Worm (Caenorhabditis elegans): ENCODE results near the gene unc-82.

The unc-82 gene

ce11 chrIV:7440985-7441384 lies 16.7 kb downstream of the unc-82 start:
- TF ChIP-seq Y79H2A.3 (GFP tag; conservative IDR thresholded peaks at IDR 0.05): 0 out of 2 replicates have a peak, but pooled peaks have one; percentile 38
- 0 out of 2 replicates have a peak, but pooled peaks have one; percentile 62 for TF ChIP-seq ceh-58 (GFP tag; IDR thresholded peaks at IDR 0.05)
- peak; percentile 71; the same call in 1 of the 2 replicates for TF ChIP-seq Y53G8AR.9 (GFP tag; conservative IDR thresholded peaks at IDR 0.05)
- TF ChIP-seq pbrm-1 (GFP tag; IDR thresholded peaks at IDR 0.05): peak; percentile 93
- TF ChIP-seq lin-26 (GFP tag; IDR thresholded peaks at IDR 0.05): 0 out of 2 replicates have a peak, but pooled peaks have one; percentile 30
- peak; percentile 61 for TF ChIP-seq ceh-100 (GFP tag; IDR thresholded peaks at IDR 0.05)
- TF ChIP-seq Y95B8A.8 (GFP tag; IDR thresholded peaks at IDR 0.05): 0 out of 2 replicates have a peak, but pooled peaks have one; percentile 58
- peak; percentile 58 for TF ChIP-seq rcor-1 (GFP tag; IDR thresholded peaks at IDR 0.05)
- TF ChIP-seq madf-3 (GFP tag; IDR thresholded peaks at IDR 0.05): peak; percentile 90
- peak; percentile 69; the same call in 1 of the 2 replicates for TF ChIP-seq madf-6 (GFP tag; IDR thresholded peaks at IDR 0.05)
- peak; percentile 20; the same call in 1 of the 2 replicates for TF ChIP-seq B0019.2 (GFP tag; conservative IDR thresholded peaks at IDR 0.05)
- peak; percentile 38; the same call in 1 of the 2 replicates for TF ChIP-seq D2030.7 (GFP tag; IDR thresholded peaks at IDR 0.05)
- peak; percentile 64 for TF ChIP-seq ekl-4 (GFP tag; IDR thresholded peaks at IDR 0.05)
- TF ChIP-seq egrh-3 (GFP tag; IDR thresholded peaks at IDR 0.05): peak; percentile 38; the same call in 1 of the 2 replicates
- peak; percentile 99 for TF ChIP-seq hsf-1 (GFP tag; IDR thresholded peaks at IDR 0.05)
- 0 out of 2 replicates have a peak, but pooled peaks have one; percentile 17 for TF ChIP-seq F39B2.1 (GFP tag; IDR thresholded peaks at IDR 0.05)
- peak; percentile 71; the same call in 1 of the 2 replicates for TF ChIP-seq egl-18 (GFP tag; IDR thresholded peaks at IDR 0.05)
- peak; percentile 90 for TF ChIP-seq dox-1 (GFP tag; IDR thresholded peaks at IDR 0.05)
- peak; percentile 86; the same call in 1 of the 2 replicates for TF ChIP-seq ceh-40 (GFP tag; IDR thresholded peaks at IDR 0.05)

- TF ChIP-seq ZK185.1 (tag; optimal IDR thresholded peaks at IDR 0.05; ENCODE audit: poor library complexity, severe bottlenecking) (no peak), nhr-80 (tag; optimal IDR thresholded peaks at IDR 0.05) (peak; percentile 31)
Observed at ce11 chrIV:7445236-7445635, 20.9 kb downstream of the unc-82 start, which contains the start of gene valv-1. valv-1 (minus strand) TSS chrIV:7445336.

ce11 chrIV:7445995-7446394 lies 21.7 kb downstream of the unc-82 start, which contains the start of gene B0496.1:
B0496.1 (plus strand) TSS chrIV:7446295.
- TF ChIP-seq nfya-1 (tag; optimal IDR thresholded peaks at IDR 0.05; ENCODE audit: borderline replicate concordance, insufficient read depth) (no peak), nhr-80 (tag; optimal IDR thresholded peaks at IDR 0.05) (no peak), mel-28 (tag; optimal IDR thresholded peaks at IDR 0.05; ENCODE audit: borderline replicate concordance) (no peak), sdz-38 (tag; optimal IDR thresholded peaks at IDR 0.05) (no peak), snpc-1.3 (tag; optimal IDR thresholded peaks at IDR 0.05; ENCODE audit: insufficient read depth) (no peak)

ce11 chrIV:7447556-7447955 lies 23.3 kb downstream of the unc-82 start, which contains the start of gene B0496.2:
B0496.2 (plus strand) TSS chrIV:7447856.
- TF ChIP-seq ceh-27 (GFP tag; optimal IDR thresholded peaks at IDR 0.05): no peak
- TF ChIP-seq egl-44 (GFP tag; IDR thresholded peaks at IDR 0.05): no peak

ce11 chrIV:7451345-7451744 lies 27.0 kb downstream of the unc-82 start, which contains the start of gene tes-1:
tes-1 (minus strand) TSS chrIV:7451445.
- TF ChIP-seq ztf-6 (GFP tag; IDR thresholded peaks at IDR 0.05) (no peak), hsf-1 (GFP tag; IDR thresholded peaks at IDR 0.05) (no peak), mes-4 (tag; optimal IDR thresholded peaks at IDR 0.05) (no peak), somi-1 (GFP tag; optimal IDR thresholded peaks at IDR 0.05) (no peak), ztf-22 (GFP tag; optimal IDR thresholded peaks at IDR 0.05) (no peak), tlf-1 (GFP tag; optimal IDR thresholded peaks at IDR 0.05) (no peak), aptf-2 (GFP tag; conservative IDR thresholded peaks at IDR 0.05) (no peak), xnd-1 (tag; optimal IDR thresholded peaks at IDR 0.05) (no peak), let-607 (tag; optimal IDR thresholded peaks at IDR 0.05) (no peak), dpff-1 (tag; optimal IDR thresholded peaks at IDR 0.05) (no peak), F37B4.10 (GFP tag; IDR thresholded peaks at IDR 0.05) (no peak), rec-8 (tag; optimal IDR thresholded peaks at IDR 0.05) (no peak), madf-10 (tag; optimal IDR thresholded peaks at IDR 0.05) (no peak), repo-1 (tag; optimal IDR thresholded peaks at IDR 0.05) (no peak), chd-7 (tag; optimal IDR thresholded peaks at IDR 0.05) (no peak), him-1 (tag; optimal IDR thresholded peaks at IDR 0.05) (no peak)

Measured in whole organism, young adult.